Fruit fly (Drosophila melanogaster) whole organism, embryonic: Measurements from ENCODE around the gene Fmr1.

Experiments
- CG1233 ChIP-seq: fragments of 200-800 bp; sonication (Bioruptor generic); optimal IDR thresholded peaks from 4 replicates; lab custom pipeline; 2018; ENCODE audit warnings: missing biosample characterization, mild to moderate bottlenecking, missing genetic modification characterization
- CG13296 ChIP-seq: fragments of 200-800 bp; sonication (Bioruptor generic); optimal IDR thresholded peaks from 3 replicates; lab custom pipeline; 2018; ENCODE audit warnings: missing biosample characterization, mild to moderate bottlenecking, missing genetic modification characterization
- CG13424 ChIP-seq: fragments of 200-800 bp; sonication (Bioruptor generic); optimal IDR thresholded peaks from 2 replicates; lab custom pipeline; 2019; ENCODE audit warnings: missing biosample characterization, mild to moderate bottlenecking, missing genetic modification characterization, moderate library complexity
- CG13894 ChIP-seq: fragments of 200-800 bp; sonication (Bioruptor generic); optimal IDR thresholded peaks from 3 replicates; lab custom pipeline; 2018; ENCODE audit warnings: missing biosample characterization, mild to moderate bottlenecking, missing genetic modification characterization, moderate library complexity
- CG14441 ChIP-seq: fragments of 200-800 bp; sonication (Bioruptor generic); IDR thresholded peaks from 2 replicates; pipeline ENCODE4 v1.3.6; 2022; ENCODE audit warnings: missing biosample characterization, missing genetic modification characterization
- CG17612 ChIP-seq: fragments of 200-800 bp; sonication (Bioruptor generic); IDR thresholded peaks from 2 replicates; pipeline ENCODE4 v1.3.6; 2022; ENCODE audit warnings: missing biosample characterization, missing genetic modification characterization
- CG1832 ChIP-seq: fragments of 200-800 bp; sonication (Bioruptor generic); optimal IDR thresholded peaks from 2 replicates; lab custom pipeline; 2017; ENCODE audit warnings: missing biosample characterization, mild to moderate bottlenecking, missing genetic modification characterization, inconsistent platforms
- CG18764 ChIP-seq: fragments of 200-800 bp; sonication (Bioruptor generic); optimal IDR thresholded peaks from 3 replicates; lab custom pipeline; 2016; ENCODE audit warnings: missing biosample characterization, missing genetic modification characterization
- CG2116 ChIP-seq: fragments of 200-800 bp; sonication (Bioruptor generic); optimal IDR thresholded peaks from 3 replicates; lab custom pipeline; 2018; ENCODE audit warnings: missing biosample characterization, mild to moderate bottlenecking, missing genetic modification characterization
- CG2120 ChIP-seq: fragments of 200-800 bp; sonication (Bioruptor generic); optimal IDR thresholded peaks from 3 replicates; lab custom pipeline; 2016; ENCODE audit warnings: missing biosample characterization, missing genetic modification characterization
- CG2712 ChIP-seq: fragments of 200-800 bp; optimal IDR thresholded peaks from 3 replicates; lab custom pipeline; 2019; ENCODE audit warnings: missing biosample characterization, mild to moderate bottlenecking, missing genetic modification characterization, moderate library complexity
- CG4282 ChIP-seq: fragments of 200-800 bp; sonication (Bioruptor generic); optimal IDR thresholded peaks from 2 replicates; lab custom pipeline; 2016; ENCODE audit warnings: missing biosample characterization, missing genetic modification characterization
- CG6175 ChIP-seq: fragments of 200-800 bp; sonication (Bioruptor generic); IDR thresholded peaks from 3 replicates; pipeline ENCODE4 v1.3.6; 2022; ENCODE audit warnings: missing biosample characterization, missing genetic modification characterization
- CG6254 ChIP-seq: fragments of 200-800 bp; sonication (Bioruptor generic); optimal IDR thresholded peaks from 3 replicates; lab custom pipeline; 2017; ENCODE audit warnings: mild to moderate bottlenecking, missing biosample characterization, missing genetic modification reagents, missing genetic modification characterization
- CG6272 ChIP-seq: fragments of 200-800 bp; sonication (Bioruptor generic); IDR thresholded peaks from 2 replicates; pipeline ENCODE4 v1.3.6; 2022; ENCODE audit warnings: missing biosample characterization, missing genetic modification characterization
- CG7928 ChIP-seq: fragments of 200-800 bp; sonication (Bioruptor generic); optimal IDR thresholded peaks from 2 replicates; lab custom pipeline; 2017; ENCODE audit warnings: missing biosample characterization, mild to moderate bottlenecking, missing genetic modification characterization
- CG9215 ChIP-seq: fragments of 200-800 bp; sonication (Bioruptor generic); IDR thresholded peaks from 2 replicates; pipeline ENCODE4 v1.3.6; 2022; ENCODE audit warnings: missing biosample characterization, missing genetic modification characterization
- CG9437 ChIP-seq: fragments of 200-800 bp; sonication (Bioruptor generic); optimal IDR thresholded peaks from 2 replicates; lab custom pipeline; 2018; ENCODE audit warnings: missing biosample characterization, mild to moderate bottlenecking, missing genetic modification characterization
- CG9797 ChIP-seq: fragments of 200-800 bp; sonication (Bioruptor generic); optimal IDR thresholded peaks from 3 replicates; lab custom pipeline; 2018; ENCODE audit warnings: missing biosample characterization, mild to moderate bottlenecking, missing genetic modification characterization
- CG9876 ChIP-seq: fragments of 200-800 bp; sonication (Bioruptor generic); optimal IDR thresholded peaks from 2 replicates; lab custom pipeline; 2016; ENCODE audit warnings: missing biosample characterization, missing genetic modification characterization
- E2f1 ChIP-seq: fragments of 200-800 bp; sonication (Bioruptor generic); IDR thresholded peaks from 2 replicates; pipeline ENCODE4 v1.3.6; 2022; ENCODE audit warnings: missing biosample characterization, missing genetic modification characterization
- Elba2 ChIP-seq: fragments of 200-800 bp; sonication (Bioruptor generic); optimal IDR thresholded peaks from 3 replicates; lab custom pipeline; 2016; ENCODE audit warnings: missing biosample characterization, missing genetic modification characterization
- Ets97D ChIP-seq: fragments of 200-800 bp; sonication (Bioruptor generic); optimal IDR thresholded peaks from 3 replicates; lab custom pipeline; 2016; ENCODE audit warnings: missing biosample characterization, missing genetic modification characterization
- Fer1 ChIP-seq: fragments of 200-800 bp; sonication (Bioruptor generic); optimal IDR thresholded peaks from 2 replicates; lab custom pipeline; 2017; ENCODE audit warnings: missing biosample characterization, mild to moderate bottlenecking, missing genetic modification characterization
- MESR4 ChIP-seq: fragments of 200-800 bp; sonication (Bioruptor generic); optimal IDR thresholded peaks from 2 replicates; lab custom pipeline; 2018; ENCODE audit warnings: missing biosample characterization, mild to moderate bottlenecking, missing genetic modification characterization, moderate library complexity
- Med ChIP-seq: fragments of 200-800 bp; sonication (Bioruptor generic); peaks from one replicate; lab custom pipeline; 2016; ENCODE audit warnings: missing biosample characterization, missing genetic modification characterization, mild to moderate bottlenecking, inconsistent platforms, moderate library complexity
- Meics ChIP-seq: fragments of 200-800 bp; sonication (Bioruptor generic); optimal IDR thresholded peaks from 2 replicates; lab custom pipeline; 2017; ENCODE audit warnings: missing biosample characterization, mild to moderate bottlenecking, missing genetic modification characterization
- Oli ChIP-seq: fragments of 200-800 bp; sonication (Bioruptor generic); optimal IDR thresholded peaks from 2 replicates; lab custom pipeline; 2018; ENCODE audit warnings: missing biosample characterization, mild to moderate bottlenecking, missing genetic modification characterization, moderate library complexity
- Pdp1 ChIP-seq, 2 experiments: fragments of 200-800 bp; sonication (Bioruptor generic); optimal IDR thresholded peaks; 3 replicates each; lab custom pipeline; 2016; ENCODE audit warnings: missing biosample characterization in 2 of 2, missing genetic modification characterization in 2 of 2, mild to moderate bottlenecking in 1 of 2, moderate library complexity in 1 of 2
- Ptx1 ChIP-seq: fragments of 200-800 bp; sonication (Bioruptor generic); IDR thresholded peaks from 2 replicates; pipeline ENCODE4 v1.3.6; 2022; ENCODE audit warnings: missing biosample characterization, missing genetic modification characterization
- Ravus ChIP-seq: fragments of 200-800 bp; sonication (Bioruptor generic); IDR thresholded peaks from 2 replicates; pipeline ENCODE4 v1.3.6; 2022; ENCODE audit warnings: missing biosample characterization, missing genetic modification characterization
- Sin3A ChIP-seq: fragments of >200 bp; optimal IDR thresholded peaks from 2 replicates; lab custom pipeline; 2018
- Six4 ChIP-seq: fragments of 200-800 bp; sonication (Bioruptor generic); optimal IDR thresholded peaks from 2 replicates; lab custom pipeline; 2016; ENCODE audit warnings: missing biosample characterization, missing genetic modification characterization
- Sox102F ChIP-seq: fragments of 200-800 bp; sonication (Bioruptor generic); optimal IDR thresholded peaks from 2 replicates; lab custom pipeline; 2018; ENCODE audit warnings: missing biosample characterization, mild to moderate bottlenecking, missing genetic modification characterization, moderate library complexity
- Ssrp ChIP-seq: fragments of 200-800 bp; sonication (Bioruptor generic); optimal IDR thresholded peaks from 2 replicates; lab custom pipeline; 2018; ENCODE audit warnings: missing biosample characterization, mild to moderate bottlenecking, missing genetic modification characterization, moderate library complexity
- bbx ChIP-seq: fragments of 200-800 bp; sonication (Bioruptor generic); IDR thresholded peaks from 2 replicates; pipeline ENCODE4 v1.3.6; 2022; ENCODE audit warnings: missing biosample characterization, missing genetic modification characterization; ENCODE audit not compliant: partially characterized antibody
- chn ChIP-seq: fragments of 200-800 bp; sonication (Bioruptor generic); optimal IDR thresholded peaks from 2 replicates; lab custom pipeline; 2016; ENCODE audit warnings: missing biosample characterization, missing genetic modification characterization
- ci ChIP-seq: fragments of 200-800 bp; sonication (Bioruptor generic); IDR thresholded peaks from 3 replicates; pipeline ENCODE4 v1.3.6; 2022; ENCODE audit warnings: missing biosample characterization, missing genetic modification characterization
- fd3F ChIP-seq: fragments of 200-800 bp; sonication (Bioruptor generic); optimal IDR thresholded peaks from 2 replicates; lab custom pipeline; 2018; ENCODE audit warnings: missing biosample characterization, mild to moderate bottlenecking, missing genetic modification characterization, moderate library complexity
- fru ChIP-seq: fragments of >200 bp; optimal IDR thresholded peaks from 2 replicates; lab custom pipeline; 2017
- jumu ChIP-seq: fragments of 200-800 bp; sonication (Bioruptor generic); optimal IDR thresholded peaks from 3 replicates; lab custom pipeline; 2016; ENCODE audit warnings: missing biosample characterization, missing genetic modification characterization
- kay ChIP-seq: fragments of 200-800 bp; sonication (Bioruptor generic); optimal IDR thresholded peaks from 2 replicates; lab custom pipeline; 2016; ENCODE audit warnings: missing biosample characterization, missing genetic modification characterization
- maf-S ChIP-seq: fragments of 200-800 bp; sonication (Bioruptor generic); optimal IDR thresholded peaks from 2 replicates; lab custom pipeline; 2016; ENCODE audit warnings: missing biosample characterization, missing genetic modification characterization
- mam ChIP-seq: fragments of 200-800 bp; sonication (Bioruptor generic); optimal IDR thresholded peaks from 3 replicates; lab custom pipeline; 2016; ENCODE audit warnings: missing biosample characterization, missing genetic modification characterization
- mld ChIP-seq: fragments of 200-800 bp; sonication (Bioruptor generic); IDR thresholded peaks from 3 replicates; pipeline ENCODE4 v1.3.6; 2022; ENCODE audit warnings: missing biosample characterization, missing genetic modification characterization; ENCODE audit not compliant: partially characterized antibody
- odd ChIP-seq: fragments of 200-800 bp; sonication (Bioruptor generic); optimal IDR thresholded peaks from 2 replicates; lab custom pipeline; 2017; ENCODE audit warnings: missing biosample characterization, mild to moderate bottlenecking, missing genetic modification characterization
- repo ChIP-seq: fragments of 200-800 bp; sonication (Bioruptor generic); optimal IDR thresholded peaks from 2 replicates; lab custom pipeline; 2016; ENCODE audit warnings: missing biosample characterization, missing genetic modification characterization
- seq ChIP-seq: fragments of 200-800 bp; sonication (Bioruptor generic); IDR thresholded peaks from 2 replicates; pipeline ENCODE4 v1.3.6; 2022; ENCODE audit warnings: missing biosample characterization, missing genetic modification characterization
- slbo ChIP-seq: fragments of 200-800 bp; sonication (Bioruptor generic); IDR thresholded peaks from 2 replicates; pipeline ENCODE4 v1.3.6; 2022; ENCODE audit warnings: missing biosample characterization, missing genetic modification characterization
- sr ChIP-seq: fragments of 200-800 bp; sonication (Bioruptor generic); IDR thresholded peaks from 3 replicates; pipeline ENCODE4 v1.3.6; 2022; ENCODE audit warnings: missing biosample characterization, missing genetic modification characterization
- vvl ChIP-seq: fragments of 200-800 bp; sonication (Bioruptor generic); IDR thresholded peaks from 2 replicates; pipeline ENCODE4 v1.3.6; 2022; ENCODE audit warnings: missing biosample characterization, missing genetic modification characterization

The Fmr1 gene

DNA sequence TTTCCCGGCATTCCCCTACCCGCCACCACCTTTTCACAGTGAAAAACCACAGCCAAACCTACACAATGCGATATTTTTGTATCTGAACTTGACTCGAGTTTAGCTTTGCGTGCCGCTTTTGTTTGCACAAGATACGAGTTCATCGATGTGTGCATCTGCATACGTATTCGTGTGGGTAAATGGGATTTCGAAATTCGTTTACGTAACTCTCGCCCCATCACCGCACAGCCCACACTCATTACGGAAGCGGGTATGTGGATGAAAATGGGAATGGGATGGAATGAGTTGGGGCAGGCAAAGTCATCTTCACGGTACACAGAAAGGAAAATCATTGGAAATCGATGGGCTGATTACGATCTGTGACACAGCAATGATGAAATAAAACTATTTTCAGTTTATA, 23.7 kb downstream of the Fmr1 start:
- no peak for TF ChIP-seq jumu (GFP tag; lab: Kevin White, UChicago)
- peak; percentile 76; the same call in 2 of the 3 replicates for TF ChIP-seq sr
- no peak for TF ChIP-seq CG14441 (GFP tag; lab: Robert Waterston, UW)
- no peak for TF ChIP-seq fd3F (GFP tag; lab: Kevin White, UChicago)
- TF ChIP-seq E2f1 (GFP tag; lab: Robert Waterston, UW): no peak
- peak; percentile 50; the same call in 1 of the 3 replicates for TF ChIP-seq ci (GFP tag; lab: Robert Waterston, UW)
- TF ChIP-seq CG9437 (GFP tag; lab: Kevin White, UChicago): peak; percentile 52
- TF ChIP-seq Pdp1 (GFP tag; optimal IDR thresholded peaks at IDR 0.05; lab: Kevin White, UChicago): peak in 1 of 2 experiments; percentile 49
- TF ChIP-seq CG9215: no peak
- no peak for TF ChIP-seq odd (GFP tag; lab: Kevin White, UChicago)

DNA sequence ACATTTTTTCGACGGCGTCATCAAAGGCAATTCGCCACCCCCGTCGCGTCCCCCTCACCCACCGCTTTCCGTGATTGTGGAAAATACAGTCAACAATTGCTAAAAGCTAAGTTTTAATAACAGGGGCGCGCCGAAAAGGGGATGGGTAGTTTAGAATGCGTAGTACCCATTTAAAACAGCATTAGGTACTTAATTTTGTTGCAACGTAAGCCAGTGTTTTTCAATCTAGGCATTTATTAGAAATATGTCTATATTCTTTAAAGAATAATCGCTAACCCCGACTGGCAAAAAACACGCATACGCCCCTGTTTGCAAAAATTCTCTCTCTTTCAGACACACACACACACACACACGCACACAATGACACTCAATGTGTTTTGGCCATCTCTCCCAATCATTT, 25.0 kb downstream of the Fmr1 start:
- TF ChIP-seq CG4282 (GFP tag; lab: Kevin White, UChicago): no peak
- TF ChIP-seq CG1233 (GFP tag; lab: Kevin White, UChicago): no peak
- TF ChIP-seq CG9797: no peak
- TF ChIP-seq Ptx1 (GFP tag; lab: Robert Waterston, UW): peak; percentile 50
- no peak for TF ChIP-seq MESR4 (GFP tag; lab: Kevin White, UChicago)
- TF ChIP-seq chn (GFP tag; lab: Kevin White, UChicago): no peak
- no peak for TF ChIP-seq CG1832 (GFP tag; lab: Kevin White, UChicago)
- peak; percentile 28 for TF ChIP-seq CG7928 (GFP tag; lab: Kevin White, UChicago)
- TF ChIP-seq CG6254 (GFP tag; lab: Kevin White, UChicago): no peak
- TF ChIP-seq Oli (tag; lab: Kevin White, UChicago): no peak
- 0 out of 3 replicates have a peak, but pooled peaks have one; percentile 44 for TF ChIP-seq CG6175 (GFP tag; lab: Robert Waterston, UW)
- TF ChIP-seq vvl (GFP tag; lab: Robert Waterston, UW): peak; percentile 62
- peak; percentile 9 for TF ChIP-seq CG2712 (tag; lab: Kevin White, UChicago)
- no peak for TF ChIP-seq Six4 (GFP tag; lab: Kevin White, UChicago)
- no peak for TF ChIP-seq mld (GFP tag; lab: Robert Waterston, UW)
- TF ChIP-seq Ssrp (tag; lab: Kevin White, UChicago): no peak
- TF ChIP-seq CG2116 (GFP tag; lab: Kevin White, UChicago): no peak
- TF ChIP-seq CG6272 (GFP tag; lab: Robert Waterston, UW): 0 out of 2 replicates have a peak, but pooled peaks have one; percentile 6
- TF ChIP-seq CG18764 (GFP tag; lab: Kevin White, UChicago): no peak
- TF ChIP-seq Fer1 (GFP tag; lab: Kevin White, UChicago): peak; percentile 53
- TF ChIP-seq bbx (GFP tag; lab: Robert Waterston, UW): no peak
- no peak for TF ChIP-seq repo (GFP tag; lab: Kevin White, UChicago)
- peak; percentile 7 for TF ChIP-seq CG13296 (GFP tag; lab: Kevin White, UChicago)
- TF ChIP-seq CG14441 (GFP tag; lab: Robert Waterston, UW): peak; percentile 62; the same call in 1 of the 2 replicates
- TF ChIP-seq Ravus (GFP tag; lab: Robert Waterston, UW): no peak
- peak; percentile 14 for TF ChIP-seq CG13424 (tag; lab: Kevin White, UChicago)
- TF ChIP-seq seq (GFP tag; lab: Robert Waterston, UW): no peak
- peak; percentile 94 for TF ChIP-seq Med (GFP tag; lab: Kevin White, UChicago)
- TF ChIP-seq mam: peak; percentile 70
- TF ChIP-seq Ets97D: no peak
- no peak for TF ChIP-seq Sin3A (lab: Kevin White, UChicago)
- no peak for TF ChIP-seq Elba2
- peak; percentile 7 for TF ChIP-seq Sox102F (GFP tag; lab: Kevin White, UChicago)
- TF ChIP-seq CG9876 (GFP tag; lab: Kevin White, UChicago): peak; percentile 28
- peak; percentile 90 for TF ChIP-seq slbo (GFP tag; lab: Robert Waterston, UW)
- no peak for TF ChIP-seq maf-S
- no peak for TF ChIP-seq kay (GFP tag; lab: Kevin White, UChicago)
- TF ChIP-seq Meics (GFP tag; lab: Kevin White, UChicago): peak; percentile 79
- no peak for TF ChIP-seq fru (lab: Kevin White, UChicago)
- TF ChIP-seq CG2120 (GFP tag; lab: Kevin White, UChicago): peak; percentile 91
- TF ChIP-seq CG13894: peak; percentile 20
- TF ChIP-seq CG17612: 0 out of 2 replicates have a peak, but pooled peaks have one; percentile 26
